Worm (Caenorhabditis elegans) whole organism, L1 larva: ENCODE measurements around the gene klf-3.

ENCODE experiments used
- Y116A8C.19 ChIP-seq: sonication (generic microtip); optimal IDR thresholded peaks from 2 replicates; lab custom pipeline; 2016; ENCODE audit warnings: missing compliant biosample characterization, missing genetic modification characterization, borderline replicate concordance
- alr-1 ChIP-seq: fragments of 200-800 bp; sonication (Bioruptor generic); optimal IDR thresholded peaks from 2 replicates; lab custom pipeline; 2018; ENCODE audit warnings: borderline replicate concordance, mild to moderate bottlenecking, missing genetic modification characterization, missing compliant biosample characterization
- ama-1 ChIP-seq: fragments of 150-350 bp; optimal IDR thresholded peaks from 2 replicates; lab custom pipeline; 2014
- blmp-1 ChIP-seq: fragments of 150-350 bp; optimal IDR thresholded peaks from 2 replicates; lab custom pipeline; 2014; ENCODE audit warnings: missing biosample characterization, missing genetic modification characterization
- ceh-8 ChIP-seq: fragments of 200-800 bp; sonication (Bioruptor generic); optimal IDR thresholded peaks from 2 replicates; lab custom pipeline; 2018; ENCODE audit warnings: mild to moderate bottlenecking, missing genetic modification characterization, moderate library complexity, missing compliant biosample characterization
- ceh-88 ChIP-seq: fragments of 200-800 bp; sonication (Bioruptor generic); IDR thresholded peaks from 2 replicates; pipeline ENCODE4 v1.3.6; 2022; ENCODE audit warnings: missing genetic modification characterization, missing compliant biosample characterization
- ceh-90 ChIP-seq: sonication (generic microtip); optimal IDR thresholded peaks from 2 replicates; lab custom pipeline; 2016; ENCODE audit warnings: missing genetic modification characterization, missing compliant biosample characterization
- ces-1 ChIP-seq: fragments of 150-350 bp; optimal IDR thresholded peaks from 2 replicates; lab custom pipeline; 2014; ENCODE audit warnings: missing biosample characterization, missing genetic modification reagents, missing genetic modification characterization
- dsc-1 ChIP-seq: sonication (generic microtip); optimal IDR thresholded peaks from 2 replicates; lab custom pipeline; 2016; ENCODE audit warnings: mild to moderate bottlenecking, missing genetic modification characterization, missing compliant biosample characterization
- efl-1 ChIP-seq, 4 experiments: fragments of 150-350 bp; optimal IDR thresholded peaks in 3 of 4; peaks in 1 of 4; 1 replicate in 1 of 4; 2 replicates in 3 of 4; lab custom pipeline; 2014; ENCODE audit warnings: missing biosample characterization in 2 of 4, missing genetic modification characterization in 2 of 4, missing genetic modification reagents in 2 of 4
- egl-13 ChIP-seq: sonication (generic microtip); optimal IDR thresholded peaks from 2 replicates; lab custom pipeline; 2016; ENCODE audit warnings: missing genotype, missing genetic modification reagents, missing genetic modification characterization, missing compliant biosample characterization
- elt-2 ChIP-seq: sonication (generic microtip); optimal IDR thresholded peaks from 2 replicates; lab custom pipeline; 2016; ENCODE audit warnings: missing genetic modification characterization, mild to moderate bottlenecking, inconsistent platforms, missing compliant biosample characterization, missing genetic modification reagents
- elt-3 ChIP-seq, 6 experiments: fragments of 150-350 bp in 1 of 6; sonication (generic microtip); optimal IDR thresholded peaks; 2 replicates each; lab custom pipeline; 2017 to 2018; ENCODE audit warnings: missing biosample characterization in 6 of 6, missing genetic modification characterization in 6 of 6, inconsistent platforms in 1 of 6
- fkh-10 ChIP-seq: sonication (generic microtip); optimal IDR thresholded peaks from 2 replicates; lab custom pipeline; 2017; ENCODE audit warnings: missing biosample characterization, missing genetic modification reagents, missing genetic modification characterization
- irx-1 ChIP-seq: sonication (generic microtip); optimal IDR thresholded peaks from 2 replicates; lab custom pipeline; 2016; ENCODE audit warnings: missing genetic modification characterization, missing compliant biosample characterization
- lin-14 ChIP-seq: fragments of 200-800 bp; sonication (Bioruptor generic); optimal IDR thresholded peaks from 2 replicates; lab custom pipeline; 2018; ENCODE audit warnings: mild to moderate bottlenecking, missing genetic modification characterization, moderate library complexity, missing compliant biosample characterization
- lir-3 ChIP-seq: sonication (generic microtip); optimal IDR thresholded peaks from 2 replicates; lab custom pipeline; 2016; ENCODE audit warnings: mild to moderate bottlenecking, missing genetic modification characterization, moderate library complexity, missing compliant biosample characterization; ENCODE audit not compliant: poor library complexity
- lsy-2 ChIP-seq, 2 experiments: fragments of 150-350 bp; optimal IDR thresholded peaks; 2 replicates each; lab custom pipeline; 2014; ENCODE audit warnings: missing biosample characterization in 2 of 2, missing genetic modification characterization in 2 of 2
- mef-2 ChIP-seq: fragments of 150-350 bp; optimal IDR thresholded peaks from 2 replicates; lab custom pipeline; 2014; ENCODE audit warnings: missing biosample characterization, missing genetic modification characterization
- mep-1 ChIP-seq: fragments of 150-350 bp; optimal IDR thresholded peaks from 2 replicates; lab custom pipeline; 2014; ENCODE audit warnings: missing biosample characterization, missing genetic modification characterization
- nhr-11 ChIP-seq: fragments of 150-350 bp; optimal IDR thresholded peaks from 2 replicates; lab custom pipeline; 2014; ENCODE audit warnings: missing biosample characterization, missing genetic modification characterization
- nhr-12 ChIP-seq: sonication (generic microtip); optimal IDR thresholded peaks from 2 replicates; lab custom pipeline; 2017; ENCODE audit warnings: missing biosample characterization, missing genetic modification characterization
- nhr-28 ChIP-seq: fragments of 150-350 bp; optimal IDR thresholded peaks from 2 replicates; lab custom pipeline; 2014; ENCODE audit warnings: missing biosample characterization, missing genetic modification characterization
- nhr-47 ChIP-seq: sonication (generic microtip); optimal IDR thresholded peaks from 2 replicates; lab custom pipeline; 2016; ENCODE audit warnings: mild to moderate bottlenecking, missing genetic modification characterization, moderate library complexity, missing compliant biosample characterization
- nhr-76 ChIP-seq: sonication (generic microtip); optimal IDR thresholded peaks from 2 replicates; lab custom pipeline; 2017; ENCODE audit warnings: missing biosample characterization, missing genetic modification characterization
- nhr-77 ChIP-seq: fragments of 150-350 bp; optimal IDR thresholded peaks from 2 replicates; lab custom pipeline; 2014; ENCODE audit warnings: missing biosample characterization, missing genetic modification characterization
- nhr-84 ChIP-seq: sonication (generic microtip); optimal IDR thresholded peaks from 2 replicates; lab custom pipeline; 2017; ENCODE audit warnings: missing biosample characterization, missing genetic modification characterization
- nhr-85 ChIP-seq: sonication (generic microtip); peaks from one replicate; lab custom pipeline; 2016; ENCODE audit warnings: missing genetic modification characterization, inconsistent platforms, missing compliant biosample characterization
- nhr-90 ChIP-seq: sonication (generic microtip); optimal IDR thresholded peaks from 2 replicates; lab custom pipeline; 2016; ENCODE audit warnings: mild to moderate bottlenecking, missing genetic modification characterization, missing compliant biosample characterization; ENCODE audit not compliant: poor library complexity
- pag-3 ChIP-seq: sonication (generic microtip); optimal IDR thresholded peaks from 2 replicates; lab custom pipeline; 2017; ENCODE audit warnings: missing genetic modification characterization, mild to moderate bottlenecking, missing compliant biosample characterization, antibody characterized with exemption, borderline replicate concordance; ENCODE audit not compliant: insufficient read depth
- pqm-1 ChIP-seq: sonication (generic microtip); optimal IDR thresholded peaks from 3 replicates; lab custom pipeline; 2017; ENCODE audit warnings: missing biosample characterization, missing genetic modification characterization
- snpc-4 ChIP-seq: fragments of 150-350 bp; optimal IDR thresholded peaks from 2 replicates; lab custom pipeline; 2014; ENCODE audit warnings: missing biosample characterization, missing genetic modification characterization
- snu-23 ChIP-seq: sonication (generic microtip); optimal IDR thresholded peaks from 2 replicates; lab custom pipeline; 2016; ENCODE audit warnings: missing genetic modification characterization, missing compliant biosample characterization
- swsn-7 ChIP-seq: sonication (generic microtip); optimal IDR thresholded peaks from 2 replicates; lab custom pipeline; 2016; ENCODE audit warnings: missing genetic modification characterization, missing compliant biosample characterization
- tbx-2 ChIP-seq: sonication (generic microtip); optimal IDR thresholded peaks from 2 replicates; lab custom pipeline; 2016; ENCODE audit warnings: missing genetic modification characterization, missing compliant biosample characterization
- tlp-1 ChIP-seq: fragments of 150-350 bp; optimal IDR thresholded peaks from 2 replicates; lab custom pipeline; 2014; ENCODE audit warnings: missing biosample characterization, missing genetic modification characterization
- unc-30 ChIP-seq: sonication (generic microtip); optimal IDR thresholded peaks from 2 replicates; lab custom pipeline; 2017; ENCODE audit warnings: missing biosample characterization, missing genetic modification characterization
- unc-62 ChIP-seq: fragments of 150-350 bp; optimal IDR thresholded peaks from 2 replicates; lab custom pipeline; 2014; ENCODE audit warnings: missing biosample characterization, missing genetic modification reagents, missing genetic modification characterization
- unc-86 ChIP-seq: sonication (generic microtip); optimal IDR thresholded peaks from 2 replicates; lab custom pipeline; 2016; ENCODE audit warnings: missing genetic modification characterization, missing compliant biosample characterization
- vab-15 ChIP-seq: sonication (generic microtip); optimal IDR thresholded peaks from 2 replicates; lab custom pipeline; 2017; ENCODE audit warnings: missing genotype, mild to moderate bottlenecking, missing genetic modification characterization, missing compliant biosample characterization
- zag-1 ChIP-seq: fragments of 150-350 bp; optimal IDR thresholded peaks from 2 replicates; lab custom pipeline; 2014; ENCODE audit warnings: missing biosample characterization, missing genetic modification characterization
- ztf-11 ChIP-seq, 2 experiments: sonication (generic microtip); optimal IDR thresholded peaks; 2 replicates each; lab custom pipeline; 2016 to 2017; ENCODE audit warnings: missing genetic modification characterization in 2 of 2, missing biosample characterization in 1 of 2, missing compliant biosample characterization in 1 of 2

Gene klf-3

ce11 chrII:6630811-6631210 is 14.1 kb downstream of the klf-3 start, which contains the start of gene T19D12.4:
T19D12.4 (plus strand) TSS chrII:6631105.
- TF ChIP-seq elt-2 (tag; lab: Kevin White, UChicago), result peak; percentile 82
- no peak for TF ChIP-seq snu-23 (GFP tag; lab: Kevin White, UChicago)

- TF ChIP-seq nhr-85 (tag; lab: Kevin White, UChicago), result no peak
- peak; percentile 67 for TF ChIP-seq elt-2 (tag; lab: Kevin White, UChicago)
- TF ChIP-seq, all 84 proteins: peak for 1
These were observed 15.3 kb downstream of the klf-3 start for ce11 chrII:6631995-6632394.

- no peak for TF ChIP-seq tbx-2
- TF ChIP-seq snpc-4 (tag; lab: Kevin White, UChicago), result no peak
- no peak for TF ChIP-seq Y116A8C.19 (tag; lab: Kevin White, UChicago)
- no peak for TF ChIP-seq nhr-12 (tag; lab: Kevin White, UChicago)
- no peak for TF ChIP-seq mep-1 (tag; lab: Kevin White, UChicago)
- TF ChIP-seq lir-3 (tag; lab: Kevin White, UChicago), result no peak
- no peak for TF ChIP-seq nhr-90
- no peak for TF ChIP-seq unc-30 (tag; lab: Kevin White, UChicago)
These were observed 19.5 kb downstream of the klf-3 start, which contains the start of gene T19D12.5 for ce11 chrII:6636136-6636535. T19D12.5 (minus strand) TSS chrII:6636236.

ce11 chrII:6637854-6638253 is 21.2 kb downstream of the klf-3 start:
- no peak for TF ChIP-seq mef-2 (tag; lab: Kevin White, UChicago)
- TF ChIP-seq tlp-1 (tag; lab: Kevin White, UChicago), result no peak
- no peak for TF ChIP-seq pqm-1
- TF ChIP-seq zag-1 (tag; lab: Kevin White, UChicago), result no peak
- no peak for TF ChIP-seq alr-1 (tag; lab: Kevin White, UChicago)
- TF ChIP-seq nhr-11 (tag; lab: Kevin White, UChicago), result no peak
- TF ChIP-seq unc-62, result no peak
- TF ChIP-seq unc-86 (tag; lab: Kevin White, UChicago), result no peak
- no peak for TF ChIP-seq snpc-4 (tag; lab: Kevin White, UChicago)
- no peak for TF ChIP-seq dsc-1 (tag; lab: Kevin White, UChicago)
- no peak for TF ChIP-seq Y116A8C.19 (tag; lab: Kevin White, UChicago)
- TF ChIP-seq nhr-90, result no peak
- TF ChIP-seq ceh-88 (GFP tag; lab: Robert Waterston, UW), result no peak
- TF ChIP-seq nhr-77 (tag; lab: Kevin White, UChicago), result no peak
- TF ChIP-seq egl-13 (tag; lab: Kevin White, UChicago), result no peak

ce11 chrII:6642180-6642579 is 25.5 kb downstream of the klf-3 start:
- TF ChIP-seq dsc-1 (tag; lab: Kevin White, UChicago) (peak; percentile 53), fkh-10 (peak; percentile 20), vab-15 (tag; lab: Kevin White, UChicago) (no peak), elt-3 (tag; optimal IDR thresholded peaks at IDR 0.05; lab: Kevin White, UChicago) (no peak)

ce11 chrII:6642651-6643167 is 26.0 kb downstream of the klf-3 start, which contains the start of gene T19D12.6:
T19D12.6 (minus strand) TSS chrII:6643117.
- TF ChIP-seq dsc-1 (tag; lab: Kevin White, UChicago), result no peak
- no peak for TF ChIP-seq irx-1
- no peak for TF ChIP-seq ceh-8
- TF ChIP-seq alr-1 (tag; lab: Kevin White, UChicago), result no peak
- TF ChIP-seq efl-1 (optimal IDR thresholded peaks at IDR 0.05; lab: Kevin White, UChicago), result no peak
- peak in 1 of 2 experiments; percentile 82 for TF ChIP-seq efl-1 (GFP tag; optimal IDR thresholded peaks at IDR 0.05 in 1 of 2; lab: Kevin White, UChicago)
- no peak for TF ChIP-seq swsn-7 (tag; lab: Kevin White, UChicago)
- TF ChIP-seq nhr-76 (tag; lab: Kevin White, UChicago), result no peak
- no peak for TF ChIP-seq ztf-11 (tag; optimal IDR thresholded peaks at IDR 0.05; lab: Kevin White, UChicago)
- TF ChIP-seq nhr-28 (tag; lab: Kevin White, UChicago), result no peak
- TF ChIP-seq ama-1 (lab: Kevin White, UChicago), result no peak
- no peak for TF ChIP-seq nhr-47 (tag; lab: Kevin White, UChicago)
- TF ChIP-seq pag-3 (tag; lab: Kevin White, UChicago), result no peak
- TF ChIP-seq nhr-84 (tag; lab: Kevin White, UChicago), result no peak
- peak; percentile 57 for TF ChIP-seq lin-14 (GFP tag; lab: Kevin White, UChicago)
- TF ChIP-seq blmp-1 (tag; lab: Kevin White, UChicago), result peak; percentile 11
- no peak for TF ChIP-seq zag-1 (tag; lab: Kevin White, UChicago)
- TF ChIP-seq ces-1 (GFP tag; lab: Kevin White, UChicago), result no peak
- no peak for TF ChIP-seq elt-3 (tag; optimal IDR thresholded peaks at IDR 0.05; lab: Kevin White, UChicago)
- peak in 1 of 2 experiments; percentile 50 for TF ChIP-seq lsy-2 (tag; optimal IDR thresholded peaks at IDR 0.05; lab: Kevin White, UChicago)
- TF ChIP-seq ceh-90, result no peak
- no peak for TF ChIP-seq pqm-1
